Worm (Caenorhabditis elegans): ENCODE measurements around the gene rrp-8.

- TF ChIP-seq ref-1 (GFP tag; conservative IDR thresholded peaks at IDR 0.05): no peak
- no peak for TF ChIP-seq med-1 (GFP tag; optimal IDR thresholded peaks at IDR 0.05; ENCODE audit: insufficient read depth)
These were observed 49.0 kb downstream of the rrp-8 start, which contains the start of gene dpm-1 for ce11 chrIV:445377-445776.

Measured in whole organism, midembryonic.